Fruit fly (Drosophila melanogaster): ENCODE measurements around the gene Gr63a.

DNA sequence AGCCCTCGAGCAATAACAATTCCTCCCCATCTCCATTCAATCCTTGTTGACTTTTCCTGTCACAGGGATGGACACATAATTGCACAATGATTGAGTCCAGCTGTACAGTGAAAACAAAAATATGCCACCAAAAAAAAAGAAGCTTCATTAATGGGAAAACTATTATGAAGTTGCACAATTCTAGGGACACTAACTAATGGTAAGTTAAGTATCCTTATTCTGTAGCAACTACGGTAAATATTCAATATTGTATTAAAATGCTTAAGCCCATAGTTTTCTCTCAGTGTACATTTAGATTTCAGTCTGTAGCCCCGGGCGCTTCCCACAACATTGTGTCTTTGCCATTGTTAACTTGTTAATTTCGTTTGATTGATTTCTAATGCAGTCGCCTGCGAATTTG lies 21.4 kb downstream of the Gr63a start:
- no peak for TF ChIP-seq Pif1A (GFP tag; optimal IDR thresholded peaks at IDR 0.05)
- TF ChIP-seq CG4496 (GFP tag; IDR thresholded peaks at IDR 0.05), result no peak
- no peak for TF ChIP-seq CG12605 (GFP tag; IDR thresholded peaks at IDR 0.05)
- no peak for TF ChIP-seq CG14655 (GFP tag; optimal IDR thresholded peaks at IDR 0.05)
- TF ChIP-seq CG32121 (GFP tag; IDR thresholded peaks at IDR 0.05), result no peak

Measured in whole organism, pupa.